Fruit fly (Drosophila melanogaster): Measurements from ENCODE around the gene CG17260.

CG17260 gene

DNA sequence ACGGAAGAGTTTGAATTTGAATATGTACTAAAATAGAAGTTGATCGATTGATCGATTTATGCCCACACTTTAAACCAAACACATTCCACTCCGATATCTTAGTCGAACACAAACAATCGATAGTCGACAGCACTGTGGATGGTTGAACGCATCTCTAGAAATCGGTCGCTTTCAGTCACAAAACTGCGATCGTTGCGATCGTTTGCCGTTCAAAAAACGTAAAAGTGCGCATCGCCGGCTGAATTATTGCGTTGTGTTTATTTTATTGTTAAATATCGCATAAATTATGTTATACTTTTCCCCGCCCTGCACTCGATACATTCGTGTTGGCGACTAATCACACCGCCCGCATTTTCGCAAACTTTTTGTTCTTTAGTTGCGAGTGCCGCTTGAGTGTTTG, 37.9 kb upstream of the CG17260 start, which contains the start of gene Ccdc85 (continued):
- TF ChIP-seq bowl (GFP tag; IDR thresholded peaks at IDR 0.05) (no peak), CG13296 (GFP tag; optimal IDR thresholded peaks at IDR 0.05) (peak; percentile 2), dm (GFP tag; optimal IDR thresholded peaks at IDR 0.05) (no peak), crp (GFP tag; optimal IDR thresholded peaks at IDR 0.05) (no peak), dmrt11E (tag; optimal IDR thresholded peaks at IDR 0.05) (no peak), ara (GFP tag; IDR thresholded peaks at IDR 0.05) (no peak), gt (GFP tag; IDR thresholded peaks at IDR 0.05) (no peak), corto (GFP tag; optimal IDR thresholded peaks at IDR 0.05) (no peak), Opbp (GFP tag; IDR thresholded peaks at IDR 0.05; ENCODE audit: partially characterized antibody) (peak; percentile 96), sim (GFP tag; IDR thresholded peaks at IDR 0.05) (no peak), MESR4 (GFP tag; optimal IDR thresholded peaks at IDR 0.05) (peak; percentile 36), cato (GFP tag; optimal IDR thresholded peaks at IDR 0.05; ENCODE audit: borderline replicate concordance) (no peak), CG16815 (GFP tag; optimal IDR thresholded peaks at IDR 0.05) (no peak), croc (GFP tag; conservative IDR thresholded peaks at IDR 0.05) (no peak), CG1024 (GFP tag; IDR thresholded peaks at IDR 0.05) (no peak), row (GFP tag; IDR thresholded peaks at IDR 0.05) (peak; percentile 21; the same call in 1 of the 3 replicates), CG9876 (GFP tag; optimal IDR thresholded peaks at IDR 0.05) (no peak), CG12155 (GFP tag; optimal IDR thresholded peaks at IDR 0.05) (no peak), pan (optimal IDR thresholded peaks at IDR 0.05) (no peak), pan (GFP tag; optimal IDR thresholded peaks at IDR 0.05 in 1 of 2, IDR thresholded peaks at IDR 0.05 in 1 of 2) (no peak), CG6175 (GFP tag; IDR thresholded peaks at IDR 0.05) (no peak), CG10979 (tag; optimal IDR thresholded peaks at IDR 0.05) (peak; percentile 32), CG2678 (tag; optimal IDR thresholded peaks at IDR 0.05) (no peak), CG17802 (tag; optimal IDR thresholded peaks at IDR 0.05) (peak; percentile 6), HLHmδ (GFP tag; optimal IDR thresholded peaks at IDR 0.05) (peak; percentile 44), slou (GFP tag; optimal IDR thresholded peaks at IDR 0.05) (no peak), eve (GFP tag; optimal IDR thresholded peaks at IDR 0.05) (no peak), Max (GFP tag; optimal IDR thresholded peaks at IDR 0.05) (no peak), unc-4 (GFP tag; IDR thresholded peaks at IDR 0.05; ENCODE audit: partially characterized antibody) (peak; percentile 90), mam (GFP tag; optimal IDR thresholded peaks at IDR 0.05) (no peak), twi (tag; optimal IDR thresholded peaks at IDR 0.05) (no peak), so (GFP tag; IDR thresholded peaks at IDR 0.05) (no peak), grn (GFP tag; optimal IDR thresholded peaks at IDR 0.05) (no peak), gce (GFP tag; IDR thresholded peaks at IDR 0.05) (no peak), CG4730 (GFP tag; IDR thresholded peaks at IDR 0.05) (no peak), unpg (GFP tag; optimal IDR thresholded peaks at IDR 0.05) (peak; percentile 25), CG12236 (GFP tag; optimal IDR thresholded peaks at IDR 0.05) (no peak), CG17829 (tag; optimal IDR thresholded peaks at IDR 0.05) (peak; percentile 44), fd3F (GFP tag; optimal IDR thresholded peaks at IDR 0.05) (no peak), ems (GFP tag; optimal IDR thresholded peaks at IDR 0.05) (no peak), fru (optimal IDR thresholded peaks at IDR 0.05) (no peak), gcm2 (GFP tag; optimal IDR thresholded peaks at IDR 0.05) (no peak), CG10321 (GFP tag; IDR thresholded peaks at IDR 0.05) (no peak), nerfin-2 (GFP tag; IDR thresholded peaks at IDR 0.05; ENCODE audit: partially characterized antibody) (peak; percentile 99), bab2 (GFP tag; optimal IDR thresholded peaks at IDR 0.05) (no peak), Doc2 (GFP tag; IDR thresholded peaks at IDR 0.05) (no peak), Abd-B (GFP tag; optimal IDR thresholded peaks at IDR 0.05) (no peak), Med (GFP tag) (peak; percentile 93), her (GFP tag; optimal IDR thresholded peaks at IDR 0.05) (peak; percentile 47), Taf1 (GFP tag; IDR thresholded peaks at IDR 0.05) (no peak), CG14014 (GFP tag; IDR thresholded peaks at IDR 0.05) (no peak), zen (tag; optimal IDR thresholded peaks at IDR 0.05) (no peak), pita (GFP tag; optimal IDR thresholded peaks at IDR 0.05) (no peak)

Data from whole organism, embryonic.